Worm (Caenorhabditis elegans): ENCODE results near the gene C23H4.6.

C23H4.6 gene

ce11 chrX:12235388-12235787 is at the start of gene C23H4.6:
TSS of gene C23H4.6 (plus strand) at chrX:12235606.
- TF ChIP-seq flt-1 (GFP tag; IDR thresholded peaks at IDR 0.05) (no peak), ztf-23 (GFP tag; IDR thresholded peaks at IDR 0.05) (no peak), cog-1 (tag; optimal IDR thresholded peaks at IDR 0.05) (no peak), med-1 (GFP tag; optimal IDR thresholded peaks at IDR 0.05; ENCODE audit: insufficient read depth) (no peak), klf-2 (GFP tag; conservative IDR thresholded peaks at IDR 0.05) (no peak), tab-1 (GFP tag; IDR thresholded peaks at IDR 0.05) (no peak), T22C8.4 (GFP tag; IDR thresholded peaks at IDR 0.05) (no peak), ztf-29 (GFP tag; IDR thresholded peaks at IDR 0.05) (no peak), ref-1 (GFP tag; conservative IDR thresholded peaks at IDR 0.05) (no peak)

ce11 chrX:12185847-12186559 is 49.4 kb upstream of the C23H4.6 start:
- no peak for TF ChIP-seq klf-2 (GFP tag; conservative IDR thresholded peaks at IDR 0.05)
- no peak for TF ChIP-seq tab-1 (GFP tag; IDR thresholded peaks at IDR 0.05)
- TF ChIP-seq flt-1 (GFP tag; IDR thresholded peaks at IDR 0.05): no peak
- no peak for TF ChIP-seq ztf-23 (GFP tag; IDR thresholded peaks at IDR 0.05)
- TF ChIP-seq ref-1 (GFP tag; conservative IDR thresholded peaks at IDR 0.05): no peak
- TF ChIP-seq cog-1 (tag; optimal IDR thresholded peaks at IDR 0.05): no peak
- no peak for TF ChIP-seq med-1 (GFP tag; optimal IDR thresholded peaks at IDR 0.05; ENCODE audit: insufficient read depth)

ce11 chrX:12186592-12186991 is 48.8 kb upstream of the C23H4.6 start:
- no peak for TF ChIP-seq cog-1 (tag; optimal IDR thresholded peaks at IDR 0.05)
- TF ChIP-seq ref-1 (GFP tag; conservative IDR thresholded peaks at IDR 0.05): no peak
- no peak for TF ChIP-seq tab-1 (GFP tag; IDR thresholded peaks at IDR 0.05)
- no peak for TF ChIP-seq med-1 (GFP tag; optimal IDR thresholded peaks at IDR 0.05; ENCODE audit: insufficient read depth)

DNA sequence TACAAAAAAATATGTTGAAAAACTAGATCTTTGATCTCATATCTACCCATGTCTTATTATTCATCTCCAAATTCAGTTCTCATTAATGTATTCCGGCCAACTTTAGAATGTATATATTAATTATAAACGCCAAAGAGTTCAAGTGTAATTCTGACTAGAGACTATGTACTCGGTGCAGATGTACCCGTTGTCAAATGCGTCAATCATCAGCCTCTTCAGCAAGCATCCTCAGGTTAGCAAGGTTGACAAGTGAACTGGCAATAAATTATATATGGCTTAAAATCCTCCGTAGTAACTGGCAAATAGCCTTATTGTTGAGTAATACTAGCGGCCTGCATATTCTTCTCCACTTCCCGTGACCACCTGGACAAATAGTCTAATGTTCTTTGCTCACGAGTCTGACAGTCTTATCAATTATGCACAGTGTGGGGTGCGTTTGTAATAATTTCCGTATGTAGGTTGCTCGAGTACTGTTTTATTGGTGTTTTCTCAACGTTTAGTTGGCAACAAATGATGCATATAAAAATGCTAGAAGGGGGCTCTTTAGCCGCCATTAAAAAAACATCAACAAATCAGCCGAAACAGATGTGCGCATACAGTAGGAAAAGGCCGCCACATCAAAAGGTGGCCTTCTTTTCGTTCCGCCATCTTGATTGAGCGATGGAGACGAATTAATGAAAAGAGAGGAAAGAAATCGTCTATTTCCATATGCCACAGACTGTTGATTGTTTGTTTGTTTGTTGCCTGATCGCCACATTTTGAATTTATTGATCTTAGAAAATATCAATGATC is 46.9 kb upstream of the C23H4.6 start:
- no peak for TF ChIP-seq ref-1 (GFP tag; conservative IDR thresholded peaks at IDR 0.05)
- no peak for TF ChIP-seq med-1 (GFP tag; optimal IDR thresholded peaks at IDR 0.05; ENCODE audit: insufficient read depth)
- no peak for TF ChIP-seq tab-1 (GFP tag; IDR thresholded peaks at IDR 0.05)
- no peak for TF ChIP-seq flt-1 (GFP tag; IDR thresholded peaks at IDR 0.05)
- no peak for TF ChIP-seq cog-1 (tag; optimal IDR thresholded peaks at IDR 0.05)
- TF ChIP-seq T22C8.4 (GFP tag; IDR thresholded peaks at IDR 0.05): no peak
- no peak for TF ChIP-seq klf-2 (GFP tag; conservative IDR thresholded peaks at IDR 0.05)
- TF ChIP-seq ztf-23 (GFP tag; IDR thresholded peaks at IDR 0.05): no peak
- TF ChIP-seq ztf-29 (GFP tag; IDR thresholded peaks at IDR 0.05): no peak

DNA sequence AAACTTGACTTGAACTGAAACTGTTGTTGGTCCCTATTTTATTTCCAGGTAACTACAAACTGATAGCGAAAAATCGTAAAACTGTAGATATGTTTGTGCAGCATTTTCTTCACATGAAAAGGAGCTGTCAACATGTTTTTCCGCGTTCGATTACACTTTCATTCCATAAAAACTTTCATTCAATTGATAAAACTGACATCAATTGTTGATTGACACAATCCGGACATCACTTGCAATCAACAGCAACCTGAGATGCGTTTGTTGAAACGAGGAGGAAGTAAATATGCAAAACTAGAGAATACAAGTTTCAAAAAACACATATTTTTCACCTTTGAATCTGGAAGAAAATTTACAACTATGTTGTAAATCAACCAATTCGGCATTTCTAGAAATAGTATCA is 38.0 kb upstream of the C23H4.6 start:
- no peak for TF ChIP-seq klf-2 (GFP tag; conservative IDR thresholded peaks at IDR 0.05)
- no peak for TF ChIP-seq T22C8.4 (GFP tag; IDR thresholded peaks at IDR 0.05)

DNA sequence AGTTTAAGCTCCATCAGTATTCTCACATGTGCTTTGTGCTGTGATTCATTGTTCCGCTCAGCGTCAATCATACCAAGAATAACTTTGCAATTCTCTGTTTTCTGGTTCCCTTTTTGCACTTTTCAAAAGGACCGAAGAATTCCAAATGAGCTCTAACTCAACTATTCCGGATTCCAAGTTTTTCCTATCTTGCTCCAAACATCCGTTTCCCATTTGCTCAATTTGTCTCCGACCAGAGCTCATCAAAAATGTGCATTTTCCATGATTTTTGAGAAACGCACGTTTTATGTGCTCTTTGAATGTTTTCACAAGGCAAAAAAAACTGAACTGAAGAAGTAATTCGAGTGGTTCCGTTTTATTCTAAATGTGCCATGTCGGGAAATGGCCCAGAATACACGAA is 37.1 kb upstream of the C23H4.6 start:
- TF ChIP-seq tab-1 (GFP tag; IDR thresholded peaks at IDR 0.05): no peak
- no peak for TF ChIP-seq med-1 (GFP tag; optimal IDR thresholded peaks at IDR 0.05; ENCODE audit: insufficient read depth)
- no peak for TF ChIP-seq cog-1 (tag; optimal IDR thresholded peaks at IDR 0.05)
- no peak for TF ChIP-seq flt-1 (GFP tag; IDR thresholded peaks at IDR 0.05)
- TF ChIP-seq ztf-23 (GFP tag; IDR thresholded peaks at IDR 0.05): no peak
- no peak for TF ChIP-seq klf-2 (GFP tag; conservative IDR thresholded peaks at IDR 0.05)
- TF ChIP-seq T22C8.4 (GFP tag; IDR thresholded peaks at IDR 0.05): no peak
- no peak for TF ChIP-seq ztf-29 (GFP tag; IDR thresholded peaks at IDR 0.05)

ce11 chrX:12200577-12200976 is 34.8 kb upstream of the C23H4.6 start:
- no peak for TF ChIP-seq ztf-23 (GFP tag; IDR thresholded peaks at IDR 0.05)
- no peak for TF ChIP-seq T22C8.4 (GFP tag; IDR thresholded peaks at IDR 0.05)
- TF ChIP-seq ref-1 (GFP tag; conservative IDR thresholded peaks at IDR 0.05): no peak
- TF ChIP-seq flt-1 (GFP tag; IDR thresholded peaks at IDR 0.05): no peak

ce11 chrX:12201435-12201834 is 34.0 kb upstream of the C23H4.6 start:
- TF ChIP-seq ztf-23 (GFP tag; IDR thresholded peaks at IDR 0.05) (no peak), flt-1 (GFP tag; IDR thresholded peaks at IDR 0.05) (no peak), klf-2 (GFP tag; conservative IDR thresholded peaks at IDR 0.05) (no peak), ztf-29 (GFP tag; IDR thresholded peaks at IDR 0.05) (no peak), med-1 (GFP tag; optimal IDR thresholded peaks at IDR 0.05; ENCODE audit: insufficient read depth) (no peak), cog-1 (tag; optimal IDR thresholded peaks at IDR 0.05) (no peak), ref-1 (GFP tag; conservative IDR thresholded peaks at IDR 0.05) (no peak), tab-1 (GFP tag; IDR thresholded peaks at IDR 0.05) (no peak), T22C8.4 (GFP tag; IDR thresholded peaks at IDR 0.05) (no peak)

ce11 chrX:12201840-12202239 is 33.6 kb upstream of the C23H4.6 start:
- TF ChIP-seq T22C8.4 (GFP tag; IDR thresholded peaks at IDR 0.05) (no peak), flt-1 (GFP tag; IDR thresholded peaks at IDR 0.05) (no peak), klf-2 (GFP tag; conservative IDR thresholded peaks at IDR 0.05) (no peak), med-1 (GFP tag; optimal IDR thresholded peaks at IDR 0.05; ENCODE audit: insufficient read depth) (no peak), ref-1 (GFP tag; conservative IDR thresholded peaks at IDR 0.05) (no peak), ztf-29 (GFP tag; IDR thresholded peaks at IDR 0.05) (no peak), tab-1 (GFP tag; IDR thresholded peaks at IDR 0.05) (no peak), ztf-23 (GFP tag; IDR thresholded peaks at IDR 0.05) (no peak), cog-1 (tag; optimal IDR thresholded peaks at IDR 0.05) (no peak)

DNA sequence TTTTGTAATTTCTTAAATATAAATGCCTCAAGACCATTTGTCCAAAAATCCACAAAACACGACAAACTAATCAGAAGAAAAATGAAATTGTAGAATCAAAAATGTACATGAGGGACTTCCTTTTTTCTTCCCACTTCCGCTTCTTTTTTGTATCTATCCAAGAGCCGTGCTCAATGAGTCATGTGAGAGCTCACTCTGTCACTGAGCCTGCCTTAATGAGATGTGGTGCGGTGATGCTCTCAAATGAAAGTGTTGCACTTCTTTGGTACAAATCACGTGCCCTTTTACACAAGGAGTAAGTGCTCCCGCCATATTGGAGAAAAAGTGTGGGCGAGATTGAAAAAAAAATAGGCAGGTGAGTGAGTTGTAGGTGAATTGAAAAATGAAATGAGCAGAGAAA is 31.1 kb upstream of the C23H4.6 start:
- TF ChIP-seq ztf-23 (GFP tag; IDR thresholded peaks at IDR 0.05) (no peak), med-1 (GFP tag; optimal IDR thresholded peaks at IDR 0.05; ENCODE audit: insufficient read depth) (no peak), ref-1 (GFP tag; conservative IDR thresholded peaks at IDR 0.05) (no peak), cog-1 (tag; optimal IDR thresholded peaks at IDR 0.05) (no peak), tab-1 (GFP tag; IDR thresholded peaks at IDR 0.05) (no peak), T22C8.4 (GFP tag; IDR thresholded peaks at IDR 0.05) (no peak), klf-2 (GFP tag; conservative IDR thresholded peaks at IDR 0.05) (no peak), ztf-29 (GFP tag; IDR thresholded peaks at IDR 0.05) (no peak), flt-1 (GFP tag; IDR thresholded peaks at IDR 0.05) (no peak)
